Worm (Caenorhabditis elegans): Measurements from ENCODE around the gene Y50E8A.6.

Y50E8A.6 gene

ce11 chrV:14698666-14699065 is 42.5 kb downstream of the Y50E8A.6 start, which contains the start of gene set-5:
Gene set-5 (plus strand): TSS chrV:14698966.
- TF ChIP-seq K12H6.12 (tag; optimal IDR thresholded peaks at IDR 0.05) (no peak), ceh-91 (GFP tag; IDR thresholded peaks at IDR 0.05) (no peak), B0261.1 (tag; optimal IDR thresholded peaks at IDR 0.05) (no peak), zfh-2 (GFP tag; conservative IDR thresholded peaks at IDR 0.05) (no peak), K11D2.4 (GFP tag; IDR thresholded peaks at IDR 0.05) (no peak), ceh-79 (tag; optimal IDR thresholded peaks at IDR 0.05) (no peak), ama-1 (optimal IDR thresholded peaks at IDR 0.05) (no peak), ama-1 (GFP tag; optimal IDR thresholded peaks at IDR 0.05) (no peak), cebp-1 (GFP tag; IDR thresholded peaks at IDR 0.05) (no peak), cebp-1 (tag; optimal IDR thresholded peaks at IDR 0.05) (no peak), mxl-1 (tag; optimal IDR thresholded peaks at IDR 0.05) (no peak), F57C9.4 (tag; optimal IDR thresholded peaks at IDR 0.05) (no peak), sdz-38 (tag; optimal IDR thresholded peaks at IDR 0.05) (no peak)

- TF ChIP-seq F33H1.4 (GFP tag; IDR thresholded peaks at IDR 0.05), result peak; percentile 40; the same call in 1 of the 2 replicates
- TF ChIP-seq tbp1 (GFP tag; optimal IDR thresholded peaks at IDR 0.05), result no peak
- TF ChIP-seq repo-1 (tag; optimal IDR thresholded peaks at IDR 0.05), result no peak
- peak; percentile 91 for TF ChIP-seq lsl-1 (GFP tag; optimal IDR thresholded peaks at IDR 0.05)
- TF ChIP-seq efl-1 (GFP tag; optimal IDR thresholded peaks at IDR 0.05), result peak; percentile 9
- TF ChIP-seq madf-6 (GFP tag; IDR thresholded peaks at IDR 0.05), result peak; percentile 48; the same call in 1 of the 2 replicates
- TF ChIP-seq snpc-1.1 (tag; optimal IDR thresholded peaks at IDR 0.05; ENCODE audit: insufficient read depth), result peak; percentile 19
- no peak for TF ChIP-seq nfyb-1 (GFP tag; IDR thresholded peaks at IDR 0.05)
Measured at ce11 chrV:14698005-14698404, 43.1 kb downstream of the Y50E8A.6 start.

ce11 chrV:14696604-14697307 is 44.4 kb downstream of the Y50E8A.6 start, which contains the start of gene unc-112:
Gene unc-112 (minus strand): TSS chrV:14696654.
- TF ChIP-seq F57C9.4 (tag; optimal IDR thresholded peaks at IDR 0.05), result no peak
- peak; percentile 59; the same call in 1 of the 2 replicates for TF ChIP-seq hmg-20 (GFP tag; IDR thresholded peaks at IDR 0.05)
- TF ChIP-seq let-526 (GFP tag; IDR thresholded peaks at IDR 0.05), result 0 out of 2 replicates have a peak, but pooled peaks have one; percentile 39
- no peak for TF ChIP-seq xnd-1 (tag; optimal IDR thresholded peaks at IDR 0.05)
- TF ChIP-seq lin-35 (GFP tag; optimal IDR thresholded peaks at IDR 0.05), result peak in 1 of 3 experiments; percentile 33
- TF ChIP-seq D2030.7 (GFP tag; IDR thresholded peaks at IDR 0.05), result no peak
- TF ChIP-seq fkh-3 (tag; optimal IDR thresholded peaks at IDR 0.05), result no peak
- TF ChIP-seq F37B4.10 (GFP tag; IDR thresholded peaks at IDR 0.05), result no peak
- 0 out of 2 replicates have a peak, but pooled peaks have one; percentile 12 for TF ChIP-seq egl-44 (GFP tag; IDR thresholded peaks at IDR 0.05)
- TF ChIP-seq ceh-27 (GFP tag; optimal IDR thresholded peaks at IDR 0.05), result peak; percentile 62
- TF ChIP-seq Y95B8A.8 (GFP tag; IDR thresholded peaks at IDR 0.05), result no peak
- peak; percentile 51; the same call in 1 of the 2 replicates for TF ChIP-seq egrh-3 (GFP tag; IDR thresholded peaks at IDR 0.05)
- TF ChIP-seq ztf-26 (tag; optimal IDR thresholded peaks at IDR 0.05), result peak; percentile 28
- 0 out of 2 replicates have a peak, but pooled peaks have one; percentile 12 for TF ChIP-seq madf-3 (GFP tag; IDR thresholded peaks at IDR 0.05)
- TF ChIP-seq aptf-2 (GFP tag; conservative IDR thresholded peaks at IDR 0.05), result no peak
- no peak for TF ChIP-seq attf-6 (GFP tag; IDR thresholded peaks at IDR 0.05)
- no peak for TF ChIP-seq ccch-3 (GFP tag; optimal IDR thresholded peaks at IDR 0.05)
- TF ChIP-seq lin-40 (tag; optimal IDR thresholded peaks at IDR 0.05), result no peak
- TF ChIP-seq tbx-9 (tag; optimal IDR thresholded peaks at IDR 0.05; ENCODE audit: borderline replicate concordance), result no peak
- no peak for TF ChIP-seq F55B11.4 (tag; optimal IDR thresholded peaks at IDR 0.05; ENCODE audit: borderline replicate concordance, insufficient read depth)
- no peak for TF ChIP-seq egl-18 (GFP tag; IDR thresholded peaks at IDR 0.05)
- no peak for TF ChIP-seq T07F8.4 (tag; optimal IDR thresholded peaks at IDR 0.05)
- no peak for TF ChIP-seq lsy-27 (tag; optimal IDR thresholded peaks at IDR 0.05; ENCODE audit: borderline replicate concordance, insufficient read depth)
- peak; percentile 32 for TF ChIP-seq tbp1 (GFP tag; optimal IDR thresholded peaks at IDR 0.05)
- TF ChIP-seq mes-4 (tag; optimal IDR thresholded peaks at IDR 0.05), result no peak
- TF ChIP-seq C06A6.2 (GFP tag; conservative IDR thresholded peaks at IDR 0.05), result no peak
- peak; percentile 86 for TF ChIP-seq hmg-1.2 (GFP tag; IDR thresholded peaks at IDR 0.05)

Measured in whole organism, young adult.